Fruit fly (Drosophila melanogaster): Measurements from ENCODE around the gene CG43373.

The CG43373 gene

dm6 chr3L:16480408-16481193 lies 62.6 kb downstream of the CG43373 start (continued):
- TF ChIP-seq CG1024 (GFP tag; IDR thresholded peaks at IDR 0.05): peak; percentile 95
- TF ChIP-seq CG2199 (GFP tag; IDR thresholded peaks at IDR 0.05): peak; percentile 96
- peak; percentile 94 for TF ChIP-seq CG3847 (GFP tag; IDR thresholded peaks at IDR 0.05)
- peak; percentile 97 for TF ChIP-seq NC2β (GFP tag; optimal IDR thresholded peaks at IDR 0.05)
- peak; percentile 98 for TF ChIP-seq Oli (tag; optimal IDR thresholded peaks at IDR 0.05)
- no peak for TF ChIP-seq CG42726 (GFP tag; IDR thresholded peaks at IDR 0.05; ENCODE audit: partially characterized antibody)
- peak; percentile 93 for TF ChIP-seq kah (GFP tag; optimal IDR thresholded peaks at IDR 0.05)
- TF ChIP-seq CG12104 (GFP tag; optimal IDR thresholded peaks at IDR 0.05): peak; percentile 96
- peak; percentile 98 for TF ChIP-seq CG1529 (GFP tag; optimal IDR thresholded peaks at IDR 0.05)
- TF ChIP-seq Ets97D (GFP tag; optimal IDR thresholded peaks at IDR 0.05): peak; percentile 84
- peak; percentile 93 to 96 for TF ChIP-seq Hr51 (GFP tag; optimal IDR thresholded peaks at IDR 0.05)
- TF ChIP-seq btn (GFP tag; optimal IDR thresholded peaks at IDR 0.05): peak; percentile 95
- peak; percentile 95 for TF ChIP-seq org-1 (GFP tag; optimal IDR thresholded peaks at IDR 0.05)
- TF ChIP-seq CG15696 (tag; optimal IDR thresholded peaks at IDR 0.05): peak; percentile 94
- TF ChIP-seq Dbx (GFP tag; IDR thresholded peaks at IDR 0.05): peak; percentile 93
- TF ChIP-seq Drgx (GFP tag; IDR thresholded peaks at IDR 0.05): peak; percentile 91
- TF ChIP-seq caup (GFP tag; optimal IDR thresholded peaks at IDR 0.05; ENCODE audit: severe bottlenecking): peak; percentile 92
- TF ChIP-seq CG10431 (GFP tag; optimal IDR thresholded peaks at IDR 0.05): peak; percentile 91
- TF ChIP-seq br (optimal IDR thresholded peaks at IDR 0.05): no peak
- TF ChIP-seq Deaf1 (tag; optimal IDR thresholded peaks at IDR 0.05): peak; percentile 80
- peak; percentile 93 for TF ChIP-seq CG4617 (GFP tag; optimal IDR thresholded peaks at IDR 0.05; ENCODE audit: borderline replicate concordance)
- TF ChIP-seq sc (optimal IDR thresholded peaks at IDR 0.05): no peak
- peak; percentile 98 for TF ChIP-seq sc (GFP tag; optimal IDR thresholded peaks at IDR 0.05)
- TF ChIP-seq mirr (GFP tag; optimal IDR thresholded peaks at IDR 0.05): peak; percentile 37
- TF ChIP-seq bab2 (GFP tag; optimal IDR thresholded peaks at IDR 0.05): peak; percentile 97
- TF ChIP-seq gcm (GFP tag; optimal IDR thresholded peaks at IDR 0.05): peak; percentile 96
- TF ChIP-seq Bteb2 (GFP tag; optimal IDR thresholded peaks at IDR 0.05): peak; percentile 95
- peak; percentile 100 for TF ChIP-seq sens (GFP tag)
- TF ChIP-seq CG12071 (GFP tag; optimal IDR thresholded peaks at IDR 0.05): peak; percentile 95
- TF ChIP-seq grau (tag; optimal IDR thresholded peaks at IDR 0.05): peak; percentile 96
- peak; percentile 96 for TF ChIP-seq CG10462 (GFP tag; optimal IDR thresholded peaks at IDR 0.05)
- TF ChIP-seq zf30C (GFP tag; optimal IDR thresholded peaks at IDR 0.05): peak; percentile 94
- TF ChIP-seq Elba2 (GFP tag; optimal IDR thresholded peaks at IDR 0.05): peak; percentile 75
- no peak for TF ChIP-seq Dfd (GFP tag; optimal IDR thresholded peaks at IDR 0.05)
- TF ChIP-seq ash1 (GFP tag; optimal IDR thresholded peaks at IDR 0.05): no peak
- peak; percentile 93 for TF ChIP-seq CG4854 (GFP tag; optimal IDR thresholded peaks at IDR 0.05)
- peak; percentile 78 for TF ChIP-seq CG18011 (GFP tag; optimal IDR thresholded peaks at IDR 0.05)
- no peak for TF ChIP-seq pfk (GFP tag; optimal IDR thresholded peaks at IDR 0.05)
- peak; percentile 98 for TF ChIP-seq gsb-n (tag; optimal IDR thresholded peaks at IDR 0.05)
- TF ChIP-seq crp (GFP tag; optimal IDR thresholded peaks at IDR 0.05): peak in 1 of 2 experiments; percentile 68
- TF ChIP-seq Xrp1 (GFP tag; IDR thresholded peaks at IDR 0.05): peak; percentile 99
- peak; percentile 97 for TF ChIP-seq dysf (GFP tag; IDR thresholded peaks at IDR 0.05)
- TF ChIP-seq dm (GFP tag; optimal IDR thresholded peaks at IDR 0.05): peak; percentile 91
- TF ChIP-seq CG8944 (GFP tag; optimal IDR thresholded peaks at IDR 0.05): peak; percentile 95
- TF ChIP-seq Bgb (GFP tag; IDR thresholded peaks at IDR 0.05; ENCODE audit: partially characterized antibody): no peak; the same call in 1 of the 2 replicates
- peak; percentile 96 for TF ChIP-seq bcd (GFP tag; optimal IDR thresholded peaks at IDR 0.05)
- peak; percentile 96 for TF ChIP-seq HmgZ (tag; optimal IDR thresholded peaks at IDR 0.05)
- peak; percentile 98 for TF ChIP-seq Ssrp (tag; optimal IDR thresholded peaks at IDR 0.05)
- TF ChIP-seq Asciz (GFP tag; optimal IDR thresholded peaks at IDR 0.05): peak; percentile 95
